Worm (Caenorhabditis elegans) whole organism, L4 larva: ENCODE results near the gene deg-3.

Experiments
- aly-2 ChIP-seq: sonication (generic microtip); optimal IDR thresholded peaks from 2 replicates; lab custom pipeline; 2018; ENCODE audit warnings: missing biosample characterization, missing genetic modification characterization
- ceh-28 ChIP-seq: fragments of 150-350 bp; optimal IDR thresholded peaks from 2 replicates; lab custom pipeline; 2014; ENCODE audit warnings: missing biosample characterization, missing genetic modification reagents, missing genetic modification characterization
- fos-1 ChIP-seq: fragments of 150-350 bp; optimal IDR thresholded peaks from 2 replicates; lab custom pipeline; 2014; ENCODE audit warnings: missing biosample characterization, missing genetic modification characterization
- lin-15B ChIP-seq: fragments of 150-350 bp; sonication (generic microtip); optimal IDR thresholded peaks from 3 replicates; lab custom pipeline; 2014; ENCODE audit warnings: missing biosample characterization, missing genetic modification characterization
- skn-1 ChIP-seq: fragments of 150-350 bp; optimal IDR thresholded peaks from 2 replicates; lab custom pipeline; 2014; ENCODE audit warnings: missing biosample characterization, missing genetic modification characterization

- TF ChIP-seq ceh-28 = no peak
- no peak for TF ChIP-seq fos-1 (tag; lab: Kevin White, UChicago)
- TF ChIP-seq lin-15B (tag; lab: Kevin White, UChicago) = no peak
- TF ChIP-seq aly-2 (tag; lab: Kevin White, UChicago) = no peak
- no peak for TF ChIP-seq skn-1 (tag; lab: Kevin White, UChicago)
These were observed 31.9 kb downstream of the deg-3 start, which contains the start of gene F55C10.5 for ce11 chrV:11383032-11383431.
